Worm (Caenorhabditis elegans): ENCODE measurements around the gene nspd-7.

ce11 chrIV:10318199-10318598 is 49.2 kb upstream of the nspd-7 start, which contains the start of gene R09E10.2:
- TF ChIP-seq jun-1 (tag; optimal IDR thresholded peaks at IDR 0.05): no peak
- no peak for TF ChIP-seq lin-13 (GFP tag; optimal IDR thresholded peaks at IDR 0.05)
- TF ChIP-seq lin-29 (GFP tag; IDR thresholded peaks at IDR 0.05): no peak
- no peak for TF ChIP-seq zag-1 (tag; optimal IDR thresholded peaks at IDR 0.05)
- no peak for TF ChIP-seq mes-2 (tag; optimal IDR thresholded peaks at IDR 0.05; ENCODE audit: poor library complexity, severe bottlenecking)
- TF ChIP-seq ama-1 (optimal IDR thresholded peaks at IDR 0.05): no peak
- TF ChIP-seq nhr-25 (tag; optimal IDR thresholded peaks at IDR 0.05; ENCODE audit: borderline replicate concordance, insufficient read depth): no peak
- no peak for TF ChIP-seq madf-5 (GFP tag; IDR thresholded peaks at IDR 0.05)
- no peak for TF ChIP-seq pqm-1 (tag; optimal IDR thresholded peaks at IDR 0.05)
- no peak for TF ChIP-seq fos-1 (tag; optimal IDR thresholded peaks at IDR 0.05)
- TF ChIP-seq dmd-8 (GFP tag; IDR thresholded peaks at IDR 0.05): no peak
- TF ChIP-seq lsy-2 (tag; optimal IDR thresholded peaks at IDR 0.05): no peak

Data from whole organism, L4 larva.